Fruit fly (Drosophila melanogaster): ENCODE data around the gene Ge-1.

dm6 chr2L:11121614-11122013 is 20.9 kb upstream of the Ge-1 start, which contains the start of gene Dnaaf4:
- TF ChIP-seq h (optimal IDR thresholded peaks at IDR 0.05) (no peak), insv (optimal IDR thresholded peaks at IDR 0.05) (no peak), psq (optimal IDR thresholded peaks at IDR 0.05) (no peak)
